Worm (Caenorhabditis elegans) whole organism, L4 larva: Measurements from ENCODE around the gene ZK177.2.

Experiments
- hlh-30 ChIP-seq: sonication (generic microtip); optimal IDR thresholded peaks from 2 replicates; lab custom pipeline; 2017; ENCODE audit warnings: antibody characterized with exemption, mild to moderate bottlenecking, missing genetic modification characterization, missing compliant biosample characterization; ENCODE audit not compliant: insufficient read depth
- lsy-2 ChIP-seq, 2 experiments: fragments of 150-350 bp in 1 of 2; sonication (generic microtip) in 1 of 2; optimal IDR thresholded peaks; 2 replicates each; lab custom pipeline; 2014 to 2017; ENCODE audit warnings: missing biosample characterization in 2 of 2, missing genetic modification characterization in 2 of 2
- nhr-11 ChIP-seq: fragments of 150-350 bp; optimal IDR thresholded peaks from 2 replicates; lab custom pipeline; 2014; ENCODE audit warnings: missing biosample characterization, missing genetic modification characterization
- skn-1 ChIP-seq: fragments of 150-350 bp; optimal IDR thresholded peaks from 2 replicates; lab custom pipeline; 2014; ENCODE audit warnings: missing biosample characterization, missing genetic modification characterization
- zfp-2 ChIP-seq: sonication (generic microtip); optimal IDR thresholded peaks from 2 replicates; lab custom pipeline; 2016; ENCODE audit warnings: mild to moderate bottlenecking, missing genetic modification characterization, missing compliant biosample characterization

DNA sequence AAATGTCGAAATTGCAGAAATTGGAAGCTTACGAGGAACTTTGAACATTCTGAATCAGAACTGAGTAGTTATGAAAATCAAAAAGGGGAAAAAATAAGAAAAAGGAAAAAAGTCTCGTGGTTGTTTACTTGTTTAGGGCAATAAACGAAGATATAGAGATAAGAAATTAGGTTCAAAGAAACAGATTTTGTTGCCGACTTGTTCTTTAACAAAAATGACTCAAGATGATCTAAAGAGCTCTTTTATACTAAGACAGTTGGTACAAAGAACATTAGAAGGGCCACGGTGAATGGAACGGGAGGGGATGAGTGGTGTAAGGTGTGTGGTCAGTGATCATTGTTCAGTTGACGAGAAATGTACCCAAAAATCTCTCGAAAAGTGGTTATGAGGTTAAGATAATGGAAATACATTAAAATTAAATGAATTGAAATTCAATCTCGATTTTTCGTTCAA is 28.5 kb downstream of the ZK177.2 start, which contains the start of gene acdh-2:
- TF ChIP-seq skn-1 (tag; lab: Kevin White, UChicago) (no peak), nhr-11 (no peak), lsy-2 (tag; optimal IDR thresholded peaks at IDR 0.05; lab: Kevin White, UChicago) (no peak), hlh-30 (no peak), zfp-2 (tag; lab: Kevin White, UChicago) (no peak)
